Worm (Caenorhabditis elegans) whole organism, late embryonic: Measurements from ENCODE around the gene Y73C8C.4.

Experiments used
- ceh-19 ChIP-seq: fragments of 200-800 bp; sonication (Bioruptor generic); optimal IDR thresholded peaks from 2 replicates; lab custom pipeline; 2018; ENCODE audit warnings: mild to moderate bottlenecking, missing genetic modification characterization, missing compliant biosample characterization
- ceh-2 ChIP-seq: sonication (generic microtip); optimal IDR thresholded peaks from 2 replicates; lab custom pipeline; 2016; ENCODE audit warnings: missing genotype, missing genetic modification characterization, missing compliant biosample characterization
- ceh-31 ChIP-seq: sonication (generic microtip); optimal IDR thresholded peaks from 2 replicates; lab custom pipeline; 2016; ENCODE audit warnings: missing genetic modification characterization, missing compliant biosample characterization
- ceh-34 ChIP-seq: sonication (generic microtip); optimal IDR thresholded peaks from 2 replicates; lab custom pipeline; 2016; ENCODE audit warnings: mild to moderate bottlenecking, missing genetic modification characterization, missing compliant biosample characterization
- ets-4 ChIP-seq: sonication (generic microtip); optimal IDR thresholded peaks from 2 replicates; lab custom pipeline; 2016; ENCODE audit warnings: missing genetic modification characterization, missing compliant biosample characterization
- hlh-15 ChIP-seq: sonication (generic microtip); optimal IDR thresholded peaks from 2 replicates; lab custom pipeline; 2016; ENCODE audit warnings: missing genetic modification characterization, missing compliant biosample characterization
- nfya-1 ChIP-seq: sonication (generic microtip); optimal IDR thresholded peaks from 2 replicates; lab custom pipeline; 2017; ENCODE audit warnings: missing genetic modification characterization, mild to moderate bottlenecking, missing compliant biosample characterization, antibody characterized with exemption, moderate library complexity
- pag-3 ChIP-seq: sonication (generic microtip); optimal IDR thresholded peaks from 2 replicates; lab custom pipeline; 2016; ENCODE audit warnings: missing compliant biosample characterization, missing genetic modification characterization, borderline replicate concordance
- pax-1 ChIP-seq: fragments of 150-350 bp; optimal IDR thresholded peaks from 2 replicates; lab custom pipeline; 2014; ENCODE audit warnings: missing biosample characterization, missing genetic modification characterization
- pha-4 ChIP-seq: fragments of 150-350 bp; optimal IDR thresholded peaks from 2 replicates; lab custom pipeline; 2018; ENCODE audit warnings: missing biosample characterization, missing genetic modification reagents, missing genetic modification characterization

- no peak for TF ChIP-seq nfya-1
- no peak for TF ChIP-seq hlh-15
- no peak for TF ChIP-seq pha-4 (tag; lab: Kevin White, UChicago)
- TF ChIP-seq ceh-31 (tag; lab: Kevin White, UChicago), result no peak
- no peak for TF ChIP-seq pax-1 (tag; lab: Kevin White, UChicago)
- no peak for TF ChIP-seq ceh-34 (tag; lab: Kevin White, UChicago)
- no peak for TF ChIP-seq pag-3
- no peak for TF ChIP-seq ceh-2 (tag; lab: Kevin White, UChicago)
- TF ChIP-seq ceh-19 (GFP tag; lab: Kevin White, UChicago), result no peak
- TF ChIP-seq ets-4, result no peak
Observed at ce11 chrV:3081471-3081870, 20.5 kb downstream of the Y73C8C.4 start, which contains the start of gene srt-7.
